Fruit fly (Drosophila melanogaster): ENCODE measurements around the gene CG8132.

DNA sequence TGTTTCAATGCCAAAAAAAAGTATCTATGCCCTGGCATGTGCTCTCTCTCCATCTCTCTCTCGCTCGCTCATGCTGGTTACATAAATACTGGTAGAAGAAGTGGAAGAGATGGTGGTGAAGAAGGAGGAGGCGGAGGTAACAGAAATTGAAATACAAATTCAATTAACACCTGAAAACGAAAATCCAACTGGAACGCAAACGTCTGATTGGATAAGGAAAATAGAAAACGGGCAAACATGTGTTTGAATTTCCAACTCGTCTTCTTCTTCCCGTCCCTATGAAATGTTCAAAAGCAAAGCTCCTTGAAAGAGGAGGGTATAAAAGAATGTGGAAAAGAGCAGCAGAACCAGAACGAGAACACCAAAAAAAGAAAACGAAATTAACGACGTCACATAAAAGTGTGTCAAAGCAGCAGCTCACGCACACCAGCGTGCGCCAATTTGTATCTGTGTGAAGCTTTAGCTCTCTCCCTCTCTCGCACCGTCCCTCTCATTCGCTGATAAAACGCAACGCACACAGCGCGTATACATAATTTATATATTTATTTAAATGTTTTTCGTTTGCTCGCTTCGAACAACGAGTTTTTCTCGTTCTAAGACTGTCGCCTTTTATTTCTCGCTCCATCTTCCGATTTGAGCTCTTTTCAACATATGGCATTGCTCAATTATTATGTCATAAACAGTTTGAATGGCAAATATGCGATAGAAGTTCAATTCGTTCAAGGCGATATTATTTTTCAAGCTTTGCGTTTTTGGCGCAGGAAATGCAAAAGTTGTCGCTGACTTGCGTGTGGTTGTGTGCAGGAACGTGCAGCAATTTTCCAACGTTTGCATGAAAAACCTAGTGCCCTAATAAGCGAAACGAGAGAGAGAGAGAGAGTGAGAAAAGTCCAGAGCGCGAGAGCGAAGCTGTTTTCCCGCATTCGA lies 17.3 kb downstream of the CG8132 start:
- no peak for TF ChIP-seq svp (GFP tag)
- no peak for TF ChIP-seq CG6808 (GFP tag; optimal IDR thresholded peaks at IDR 0.05)
- TF ChIP-seq vri (GFP tag; optimal IDR thresholded peaks at IDR 0.05) = peak; percentile 64
- no peak for TF ChIP-seq salr (GFP tag; optimal IDR thresholded peaks at IDR 0.05)
- no peak for TF ChIP-seq Hr4 (GFP tag; optimal IDR thresholded peaks at IDR 0.05)
- no peak for TF ChIP-seq OdsH (GFP tag; optimal IDR thresholded peaks at IDR 0.05)
- no peak for TF ChIP-seq CG31627 (GFP tag; optimal IDR thresholded peaks at IDR 0.05)
